Worm (Caenorhabditis elegans) whole organism, late embryonic: ENCODE data around the gene wdr-31.
A peak's percentile ranks its signal among the peaks of the same experiment; 100 is the strongest.

ENCODE experiments used
- C38D4.7 ChIP-seq: fragments of 200-800 bp; sonication (Bioruptor generic); optimal IDR thresholded peaks from 2 replicates; lab custom pipeline; 2018; ENCODE audit warnings: mild to moderate bottlenecking, missing genetic modification characterization, moderate library complexity, missing compliant biosample characterization
- T23F11.4 ChIP-seq: fragments of 200-800 bp; sonication (Bioruptor generic); optimal IDR thresholded peaks from 2 replicates; lab custom pipeline; 2018; ENCODE audit warnings: mild to moderate bottlenecking, missing genetic modification characterization, missing compliant biosample characterization
- Y22D7AL.16 ChIP-seq: sonication (generic microtip); optimal IDR thresholded peaks from 2 replicates; lab custom pipeline; 2016; ENCODE audit warnings: missing genetic modification characterization, missing compliant biosample characterization
- ama-1 ChIP-seq: fragments of 150-350 bp; optimal IDR thresholded peaks from 2 replicates; lab custom pipeline; 2014
- ceh-14 ChIP-seq: sonication (generic microtip); optimal IDR thresholded peaks from 2 replicates; lab custom pipeline; 2016; ENCODE audit warnings: missing genotype, missing genetic modification characterization, missing compliant biosample characterization
- ceh-22 ChIP-seq: sonication (generic microtip); optimal IDR thresholded peaks from 2 replicates; lab custom pipeline; 2017; ENCODE audit warnings: missing biosample characterization, missing genetic modification characterization
- ceh-30 ChIP-seq: fragments of 150-350 bp; optimal IDR thresholded peaks from 2 replicates; lab custom pipeline; 2014; ENCODE audit warnings: missing biosample characterization, missing genetic modification characterization
- ceh-45 ChIP-seq: fragments of 200-800 bp; sonication (Bioruptor generic); IDR thresholded peaks from 2 replicates; pipeline ENCODE4 v1.3.6; 2022; ENCODE audit warnings: missing genetic modification reagents, missing genetic modification characterization, missing compliant biosample characterization
- dmd-4 ChIP-seq: sonication (generic microtip); optimal IDR thresholded peaks from 2 replicates; lab custom pipeline; 2016; ENCODE audit warnings: borderline replicate concordance, missing genetic modification characterization, missing compliant biosample characterization
- dve-1 ChIP-seq: sonication (generic microtip); optimal IDR thresholded peaks from 2 replicates; lab custom pipeline; 2017; ENCODE audit warnings: antibody characterized with exemption, mild to moderate bottlenecking, missing genetic modification characterization, missing compliant biosample characterization
- elt-2 ChIP-seq: sonication (generic microtip); optimal IDR thresholded peaks from 2 replicates; lab custom pipeline; 2016; ENCODE audit warnings: missing genetic modification reagents, missing genetic modification characterization, missing compliant biosample characterization
- eyg-1 ChIP-seq: sonication (generic microtip); optimal IDR thresholded peaks from 2 replicates; lab custom pipeline; 2016; ENCODE audit warnings: missing genotype, missing genetic modification characterization, missing compliant biosample characterization
- fax-1 ChIP-seq: sonication (generic microtip); optimal IDR thresholded peaks from 2 replicates; lab custom pipeline; 2016; ENCODE audit warnings: missing genotype, missing genetic modification characterization, missing compliant biosample characterization
- fkh-10 ChIP-seq: fragments of 150-350 bp; optimal IDR thresholded peaks from 2 replicates; lab custom pipeline; 2014; ENCODE audit warnings: missing biosample characterization, missing genetic modification reagents, missing genetic modification characterization
- hlh-13 ChIP-seq: fragments of 200-800 bp; sonication (Bioruptor generic); optimal IDR thresholded peaks from 2 replicates; lab custom pipeline; 2018; ENCODE audit warnings: mild to moderate bottlenecking, missing genetic modification characterization, missing compliant biosample characterization
- hlh-30 ChIP-seq: sonication (generic microtip); optimal IDR thresholded peaks from 2 replicates; lab custom pipeline; 2017; ENCODE audit warnings: antibody characterized with exemption, missing genetic modification characterization, missing compliant biosample characterization; ENCODE audit not compliant: insufficient read depth
- hlh-8 ChIP-seq: sonication (generic microtip); optimal IDR thresholded peaks from 2 replicates; lab custom pipeline; 2016; ENCODE audit warnings: missing genotype, missing genetic modification characterization, missing compliant biosample characterization
- lim-6 ChIP-seq: sonication (generic microtip); optimal IDR thresholded peaks from 2 replicates; lab custom pipeline; 2016; ENCODE audit warnings: missing genetic modification characterization, missing compliant biosample characterization
- lin-11 ChIP-seq: fragments of 200-800 bp; sonication (Bioruptor generic); optimal IDR thresholded peaks from 2 replicates; lab custom pipeline; 2018; ENCODE audit warnings: mild to moderate bottlenecking, missing genetic modification characterization, missing compliant biosample characterization
- mec-3 ChIP-seq: sonication (generic microtip); optimal IDR thresholded peaks from 2 replicates; lab custom pipeline; 2016; ENCODE audit warnings: borderline replicate concordance, missing genetic modification characterization, missing compliant biosample characterization
- nfya-1 ChIP-seq: sonication (generic microtip); optimal IDR thresholded peaks from 2 replicates; lab custom pipeline; 2017; ENCODE audit warnings: missing genetic modification characterization, mild to moderate bottlenecking, missing compliant biosample characterization, antibody characterized with exemption, moderate library complexity
- nhr-11 ChIP-seq: fragments of 150-350 bp; optimal IDR thresholded peaks from 2 replicates; lab custom pipeline; 2014; ENCODE audit warnings: missing biosample characterization, missing genetic modification characterization
- npax-4 ChIP-seq: sonication (generic microtip); optimal IDR thresholded peaks from 2 replicates; lab custom pipeline; 2016; ENCODE audit warnings: missing genetic modification characterization, missing compliant biosample characterization
- pha-4 ChIP-seq: fragments of 150-350 bp; optimal IDR thresholded peaks from 2 replicates; lab custom pipeline; 2018; ENCODE audit warnings: missing biosample characterization, missing genetic modification reagents, missing genetic modification characterization
- pros-1 ChIP-seq: fragments of 150-350 bp; optimal IDR thresholded peaks from 2 replicates; lab custom pipeline; 2014; ENCODE audit warnings: missing biosample characterization, missing genetic modification reagents, missing genetic modification characterization
- ref-2 ChIP-seq: sonication (generic microtip); optimal IDR thresholded peaks from 2 replicates; lab custom pipeline; 2016; ENCODE audit warnings: missing genetic modification characterization, missing compliant biosample characterization
- sox-2 ChIP-seq: fragments of 200-800 bp; sonication (Bioruptor generic); IDR thresholded peaks from 2 replicates; pipeline ENCODE4 v1.3.6; 2022; ENCODE audit warnings: missing genetic modification reagents, missing genetic modification characterization, missing compliant biosample characterization
- tbx-7 ChIP-seq: sonication (generic microtip); optimal IDR thresholded peaks from 2 replicates; lab custom pipeline; 2016; ENCODE audit warnings: missing genotype, missing genetic modification characterization, missing compliant biosample characterization
- unc-3 ChIP-seq, 2 experiments: fragments of 200-800 bp in 1 of 2; sonication (Bioruptor generic) in 1 of 2; sonication (generic microtip) in 1 of 2; conservative IDR thresholded peaks in 1 of 2; optimal IDR thresholded peaks in 1 of 2; 2 replicates each; pipeline versions ENCODE4 v1.3.6 to Lab custom; 2016 to 2022; ENCODE audit warnings: missing compliant biosample characterization in 2 of 2, missing genetic modification characterization in 2 of 2, missing genetic modification reagents in 1 of 2
- unc-55 ChIP-seq: sonication (generic microtip); optimal IDR thresholded peaks from 2 replicates; lab custom pipeline; 2017; ENCODE audit warnings: missing biosample characterization, missing genetic modification reagents, missing genetic modification characterization
- unc-86 ChIP-seq: sonication (generic microtip); optimal IDR thresholded peaks from 2 replicates; lab custom pipeline; 2016; ENCODE audit warnings: missing genetic modification characterization, missing compliant biosample characterization
- zip-5 ChIP-seq: sonication (generic microtip); optimal IDR thresholded peaks from 2 replicates; lab custom pipeline; 2016; ENCODE audit warnings: missing genetic modification characterization, missing compliant biosample characterization

wdr-31 gene

ce11 chrII:2779253-2779652, 44.2 kb upstream of the wdr-31 start, which contains the start of gene F08D12.3:
TSS of gene F08D12.3 (plus strand) at chrII:2779553.
- TF ChIP-seq ceh-22 (tag; lab: Kevin White, UChicago) (no peak), unc-3 (GFP tag; conservative IDR thresholded peaks at IDR 0.05; lab: Robert Waterston, UW) (no peak), unc-3 (tag; optimal IDR thresholded peaks at IDR 0.05; lab: Kevin White, UChicago) (no peak), ceh-45 (GFP tag; lab: Robert Waterston, UW) (no peak), pros-1 (tag; lab: Kevin White, UChicago) (no peak), unc-86 (tag; lab: Kevin White, UChicago) (no peak), pha-4 (tag; lab: Kevin White, UChicago) (no peak), eyg-1 (no peak), T23F11.4 (GFP tag; lab: Kevin White, UChicago) (no peak), hlh-8 (no peak)

- TF ChIP-seq fkh-10 (GFP tag; lab: Kevin White, UChicago) (no peak), npax-4 (tag; lab: Kevin White, UChicago) (no peak), dve-1 (tag; lab: Kevin White, UChicago) (no peak), unc-55 (GFP tag; lab: Kevin White, UChicago) (no peak), lim-6 (no peak), fax-1 (tag; lab: Kevin White, UChicago) (no peak), nhr-11 (tag; lab: Kevin White, UChicago) (no peak), hlh-13 (GFP tag; lab: Kevin White, UChicago) (no peak), eyg-1 (no peak), hlh-8 (no peak), mec-3 (no peak), zip-5 (no peak), lin-11 (tag; lab: Kevin White, UChicago) (no peak), tbx-7 (no peak)
- TF ChIP-seq, all 69 proteins: peak for 0
Measured at ce11 chrII:2777846-2778245, 42.8 kb upstream of the wdr-31 start, which contains the start of gene F08D12.4. TSS of gene F08D12.4 (plus strand) at chrII:2778146.

- TF ChIP-seq ceh-30 (tag; lab: Kevin White, UChicago): no peak
- TF ChIP-seq hlh-13 (GFP tag; lab: Kevin White, UChicago): no peak
- peak; percentile 20 for TF ChIP-seq ref-2
- TF ChIP-seq pros-1 (tag; lab: Kevin White, UChicago): no peak
Measured at ce11 chrII:2774904-2775303, 39.8 kb upstream of the wdr-31 start, which contains the start of gene fbxb-111. TSS of gene fbxb-111 (minus strand) at chrII:2775004.

ce11 chrII:2773534-2773933, 38.4 kb upstream of the wdr-31 start, which contains the start of gene sdz-9:
TSS of gene sdz-9 (minus strand) at chrII:2773634.
- TF ChIP-seq elt-2: no peak
- TF ChIP-seq ceh-45 (GFP tag; lab: Robert Waterston, UW): no peak
- TF ChIP-seq unc-3 (GFP tag; conservative IDR thresholded peaks at IDR 0.05; lab: Robert Waterston, UW): no peak
- no peak for TF ChIP-seq unc-3 (tag; optimal IDR thresholded peaks at IDR 0.05; lab: Kevin White, UChicago)
- TF ChIP-seq, all 69 proteins: peak for 0

ce11 chrII:2772166-2772565, 37.1 kb upstream of the wdr-31 start, which contains the start of gene sdz-10:
TSS of gene sdz-10 (minus strand) at chrII:2772266.
- TF ChIP-seq sox-2 (GFP tag; lab: Robert Waterston, UW): no peak
- no peak for TF ChIP-seq Y22D7AL.16 (tag; lab: Kevin White, UChicago)
- no peak for TF ChIP-seq ceh-45 (GFP tag; lab: Robert Waterston, UW)
- no peak for TF ChIP-seq nfya-1
- TF ChIP-seq dmd-4 (tag; lab: Kevin White, UChicago): no peak
- TF ChIP-seq fax-1 (tag; lab: Kevin White, UChicago): no peak
- TF ChIP-seq eyg-1: no peak
- TF ChIP-seq ref-2: no peak
- TF ChIP-seq ceh-14 (tag; lab: Kevin White, UChicago): no peak
- TF ChIP-seq ama-1 (lab: Kevin White, UChicago): no peak
- TF ChIP-seq tbx-7: no peak
- TF ChIP-seq hlh-30 (tag; lab: Kevin White, UChicago): no peak
- no peak for TF ChIP-seq C38D4.7 (GFP tag; lab: Kevin White, UChicago)
